Worm (Caenorhabditis elegans) whole organism, L2 larva: ENCODE data around the gene T13H5.8.

Source experiments
- F13H6.1 ChIP-seq: sonication (generic microtip); optimal IDR thresholded peaks from 2 replicates; lab custom pipeline; 2016; ENCODE audit warnings: missing genetic modification characterization, missing compliant biosample characterization
- ama-1 ChIP-seq: fragments of 150-350 bp; optimal IDR thresholded peaks from 2 replicates; lab custom pipeline; 2018; ENCODE audit warnings: inconsistent platforms
- blmp-1 ChIP-seq: sonication (generic microtip); optimal IDR thresholded peaks from 2 replicates; lab custom pipeline; 2017; ENCODE audit warnings: missing genetic modification characterization, mild to moderate bottlenecking, missing compliant biosample characterization, antibody characterized with exemption, moderate library complexity; ENCODE audit not compliant: insufficient read depth
- egl-27 ChIP-seq: sonication (generic microtip); optimal IDR thresholded peaks from 3 replicates; lab custom pipeline; 2017; ENCODE audit warnings: missing biosample characterization, missing genetic modification reagents, missing genetic modification characterization
- elt-3 ChIP-seq: sonication (generic microtip); optimal IDR thresholded peaks from 2 replicates; lab custom pipeline; 2017; ENCODE audit warnings: missing biosample characterization, missing genetic modification characterization
- lin-11 ChIP-seq: fragments of 150-350 bp; sonication (generic microtip); optimal IDR thresholded peaks from 2 replicates; lab custom pipeline; 2014; ENCODE audit warnings: missing biosample characterization, missing genetic modification characterization, inconsistent platforms, mixed read lengths
- lin-39 ChIP-seq: fragments of 150-350 bp; optimal IDR thresholded peaks from 2 replicates; lab custom pipeline; 2014; ENCODE audit warnings: missing biosample characterization, missing genetic modification reagents, missing genetic modification characterization
- lsy-2 ChIP-seq, 2 experiments: fragments of 150-350 bp in 1 of 2; sonication (generic microtip) in 1 of 2; optimal IDR thresholded peaks; 2 replicates each; lab custom pipeline; 2014 to 2017; ENCODE audit warnings: missing biosample characterization in 2 of 2, missing genetic modification characterization in 2 of 2
- mdl-1 ChIP-seq, 2 experiments: fragments of 150-350 bp in 1 of 2; sonication (generic microtip) in 1 of 2; optimal IDR thresholded peaks; 2 replicates each; lab custom pipeline; 2017; ENCODE audit warnings: missing biosample characterization in 2 of 2, missing genetic modification characterization in 2 of 2
- nhr-25 ChIP-seq: fragments of 150-350 bp; sonication (generic microtip); optimal IDR thresholded peaks from 3 replicates; lab custom pipeline; 2014; ENCODE audit warnings: missing biosample characterization, missing genetic modification characterization
- snpc-4 ChIP-seq: fragments of 150-350 bp; optimal IDR thresholded peaks from 2 replicates; lab custom pipeline; 2014; ENCODE audit warnings: missing biosample characterization, missing genetic modification characterization
- unc-62 ChIP-seq: fragments of 150-350 bp; optimal IDR thresholded peaks from 2 replicates; lab custom pipeline; 2014; ENCODE audit warnings: missing biosample characterization, missing genetic modification reagents, missing genetic modification characterization
- zag-1 ChIP-seq: fragments of 150-350 bp; optimal IDR thresholded peaks from 2 replicates; lab custom pipeline; 2014; ENCODE audit warnings: missing biosample characterization, missing genetic modification characterization

ce11 chrII:8479337-8479736 is 39.0 kb upstream of the T13H5.8 start:
- TF ChIP-seq ama-1 (lab: Kevin White, UChicago) (peak; percentile 70), nhr-25 (tag; lab: Kevin White, UChicago) (no peak), zag-1 (tag; lab: Kevin White, UChicago) (no peak), snpc-4 (tag; lab: Kevin White, UChicago) (no peak), lin-39 (tag; lab: Kevin White, UChicago) (no peak), unc-62 (GFP tag; lab: Kevin White, UChicago) (no peak), egl-27 (tag; lab: Kevin White, UChicago) (no peak), lin-11 (tag; lab: Kevin White, UChicago) (no peak), blmp-1 (tag; lab: Kevin White, UChicago) (no peak), F13H6.1 (tag; lab: Kevin White, UChicago) (no peak), elt-3 (tag; lab: Kevin White, UChicago) (no peak), mdl-1 (tag; optimal IDR thresholded peaks at IDR 0.05; lab: Kevin White, UChicago) (no peak), lsy-2 (tag; optimal IDR thresholded peaks at IDR 0.05; lab: Kevin White, UChicago) (no peak)
